Worm (Caenorhabditis elegans) whole organism, young adult: ENCODE measurements around the gene sftb-1.

ENCODE experiments used
- F37B4.10 ChIP-seq: fragments of 200-800 bp; sonication (Bioruptor generic); IDR thresholded peaks from 2 replicates; pipeline ENCODE4 v1.3.6; 2022; ENCODE audit warnings: missing genetic modification characterization, missing compliant biosample characterization
- F39B2.1 ChIP-seq: fragments of 200-800 bp; sonication (Bioruptor generic); IDR thresholded peaks from 2 replicates; pipeline ENCODE4 v1.3.6; 2022; ENCODE audit warnings: missing genetic modification reagents, missing genetic modification characterization, missing compliant biosample characterization
- K12H6.12 ChIP-seq: fragments of 200-800 bp; sonication (Bioruptor generic); optimal IDR thresholded peaks from 2 replicates; lab custom pipeline; 2018; ENCODE audit warnings: mild to moderate bottlenecking, missing genetic modification characterization, missing compliant biosample characterization
- T26A5.8 ChIP-seq: sonication (generic microtip); optimal IDR thresholded peaks from 2 replicates; lab custom pipeline; 2016; ENCODE audit warnings: missing genetic modification characterization, missing compliant biosample characterization
- Y53F4B.3 ChIP-seq: fragments of 200-800 bp; sonication (Bioruptor generic); IDR thresholded peaks from 2 replicates; pipeline ENCODE4 v1.3.6; 2022; ENCODE audit warnings: missing genetic modification reagents, missing genetic modification characterization, missing compliant biosample characterization
- Y53G8AR.9 ChIP-seq: fragments of 200-800 bp; sonication (Bioruptor generic); conservative IDR thresholded peaks from 2 replicates; pipeline ENCODE4 v1.3.6; 2022; ENCODE audit warnings: missing genetic modification reagents, missing genetic modification characterization, missing compliant biosample characterization
- Y67H2A.10 ChIP-seq: fragments of 200-800 bp; sonication (Bioruptor generic); conservative IDR thresholded peaks from 2 replicates; pipeline ENCODE4 v1.3.6; 2022; ENCODE audit warnings: missing genetic modification reagents, missing genetic modification characterization, missing compliant biosample characterization
- akir-1 ChIP-seq: fragments of 200-800 bp; sonication (Bioruptor generic); optimal IDR thresholded peaks from 2 replicates; lab custom pipeline; 2018; ENCODE audit warnings: mild to moderate bottlenecking, missing genetic modification characterization, moderate library complexity, missing compliant biosample characterization
- atf-7 ChIP-seq: sonication (generic microtip); optimal IDR thresholded peaks from 2 replicates; lab custom pipeline; 2017; ENCODE audit warnings: mild to moderate bottlenecking, missing genetic modification characterization, missing compliant biosample characterization
- attf-6 ChIP-seq: fragments of 200-800 bp; sonication (Bioruptor generic); IDR thresholded peaks from 2 replicates; pipeline ENCODE4 v1.3.6; 2022; ENCODE audit warnings: missing genetic modification reagents, missing genetic modification characterization, missing compliant biosample characterization
- ceh-79 ChIP-seq: sonication (generic microtip); optimal IDR thresholded peaks from 2 replicates; lab custom pipeline; 2017; ENCODE audit warnings: mild to moderate bottlenecking, missing genetic modification characterization, missing compliant biosample characterization
- die-1 ChIP-seq: sonication (generic microtip); optimal IDR thresholded peaks from 2 replicates; lab custom pipeline; 2016; ENCODE audit warnings: missing genotype, mild to moderate bottlenecking, missing genetic modification characterization, missing compliant biosample characterization
- dox-1 ChIP-seq: fragments of 200-800 bp; sonication (Bioruptor generic); IDR thresholded peaks from 2 replicates; pipeline ENCODE4 v1.3.6; 2022; ENCODE audit warnings: missing genetic modification reagents, missing genetic modification characterization, missing compliant biosample characterization
- dpff-1 ChIP-seq: sonication (generic microtip); optimal IDR thresholded peaks from 2 replicates; lab custom pipeline; 2017; ENCODE audit warnings: mild to moderate bottlenecking, missing genetic modification characterization, missing compliant biosample characterization
- dpl-1 ChIP-seq: fragments of 150-350 bp; optimal IDR thresholded peaks from 2 replicates; lab custom pipeline; 2014; ENCODE audit warnings: missing biosample characterization, missing genetic modification reagents, missing genetic modification characterization
- efl-1 ChIP-seq: fragments of 150-350 bp; optimal IDR thresholded peaks from 2 replicates; lab custom pipeline; 2014; ENCODE audit warnings: missing biosample characterization, missing genetic modification reagents, missing genetic modification characterization
- egl-18 ChIP-seq: fragments of 200-800 bp; sonication (Bioruptor generic); IDR thresholded peaks from 2 replicates; pipeline ENCODE4 v1.3.6; 2022; ENCODE audit warnings: missing genetic modification reagents, missing genetic modification characterization, missing compliant biosample characterization
- egrh-3 ChIP-seq: fragments of 200-800 bp; sonication (Bioruptor generic); IDR thresholded peaks from 2 replicates; pipeline ENCODE4 v1.3.6; 2022; ENCODE audit warnings: missing genetic modification reagents, missing genetic modification characterization, missing compliant biosample characterization
- hlh-12 ChIP-seq: sonication (generic microtip); optimal IDR thresholded peaks from 2 replicates; lab custom pipeline; 2016; ENCODE audit warnings: missing genetic modification characterization, missing compliant biosample characterization
- hsf-1 ChIP-seq: fragments of 200-800 bp; sonication (Bioruptor generic); IDR thresholded peaks from 2 replicates; pipeline ENCODE4 v1.3.6; 2022; ENCODE audit warnings: missing genetic modification reagents, missing genetic modification characterization, missing compliant biosample characterization
- lin-54 ChIP-seq: fragments of 200-800 bp; sonication (Bioruptor generic); optimal IDR thresholded peaks from 2 replicates; lab custom pipeline; 2018; ENCODE audit warnings: mild to moderate bottlenecking, missing genetic modification characterization, missing compliant biosample characterization
- lir-1 ChIP-seq: fragments of 200-800 bp; sonication (Bioruptor generic); conservative IDR thresholded peaks from 2 replicates; pipeline ENCODE4 v1.3.6; 2022; ENCODE audit warnings: missing genetic modification reagents, missing genetic modification characterization, missing compliant biosample characterization
- madf-10 ChIP-seq: sonication (generic microtip); optimal IDR thresholded peaks from 2 replicates; lab custom pipeline; 2016; ENCODE audit warnings: mild to moderate bottlenecking, missing genetic modification characterization, missing compliant biosample characterization
- pha-4 ChIP-seq: fragments of 150-350 bp; sonication (generic microtip); optimal IDR thresholded peaks from 2 replicates; lab custom pipeline; 2014; ENCODE audit warnings: missing biosample characterization, missing genetic modification reagents, missing genetic modification characterization
- rec-8 ChIP-seq, 2 experiments: sonication (generic microtip); optimal IDR thresholded peaks; 2 replicates each; lab custom pipeline; 2016; ENCODE audit warnings: mild to moderate bottlenecking in 2 of 2, missing genetic modification characterization in 2 of 2, missing genetic modification reagents in 2 of 2, missing genotype in 2 of 2, missing biosample characterization in 1 of 2, missing compliant biosample characterization in 1 of 2, moderate library complexity in 1 of 2
- sdz-38 ChIP-seq: sonication (generic microtip); optimal IDR thresholded peaks from 2 replicates; lab custom pipeline; 2016; ENCODE audit warnings: missing genotype, missing genetic modification characterization, missing compliant biosample characterization
- sea-2 ChIP-seq: fragments of 200-800 bp; sonication (Bioruptor generic); IDR thresholded peaks from 2 replicates; pipeline ENCODE4 v1.3.6; 2022; ENCODE audit warnings: missing genetic modification characterization, missing compliant biosample characterization
- snpc-3.4 ChIP-seq: sonication (generic microtip); optimal IDR thresholded peaks from 2 replicates; lab custom pipeline; 2017; ENCODE audit warnings: missing genetic modification characterization, mild to moderate bottlenecking, missing compliant biosample characterization, antibody characterized with exemption, moderate library complexity, missing genotype, missing genetic modification reagents
- snpc-4 ChIP-seq, 5 experiments: fragments of 150-350 bp in 1 of 5; sonication (generic microtip) in 4 of 5; optimal IDR thresholded peaks; 2 replicates each; lab custom pipeline; 2014 to 2018; ENCODE audit warnings: missing genetic modification characterization in 5 of 5, missing biosample characterization in 3 of 5, antibody characterized with exemption in 2 of 5, mild to moderate bottlenecking in 2 of 5, missing compliant biosample characterization in 2 of 5, missing genotype in 2 of 5, moderate library complexity in 2 of 5, missing genetic modification reagents in 1 of 5
- somi-1 ChIP-seq: fragments of 200-800 bp; sonication (Bioruptor generic); optimal IDR thresholded peaks from 2 replicates; lab custom pipeline; 2018; ENCODE audit warnings: mild to moderate bottlenecking, missing genetic modification characterization, missing compliant biosample characterization
- sptf-2 ChIP-seq: fragments of 200-800 bp; sonication (Bioruptor generic); optimal IDR thresholded peaks from 2 replicates; lab custom pipeline; 2018; ENCODE audit warnings: mild to moderate bottlenecking, missing genetic modification characterization, missing compliant biosample characterization
- tbx-9 ChIP-seq: sonication (generic microtip); optimal IDR thresholded peaks from 2 replicates; lab custom pipeline; 2016; ENCODE audit warnings: borderline replicate concordance, missing genetic modification characterization, inconsistent platforms, missing compliant biosample characterization
- zfh-2 ChIP-seq: fragments of 200-800 bp; sonication (Bioruptor generic); conservative IDR thresholded peaks from 2 replicates; pipeline ENCODE4 v1.3.6; 2022; ENCODE audit warnings: missing genetic modification reagents, missing genetic modification characterization, missing compliant biosample characterization
- zim-3 ChIP-seq: sonication (generic microtip); optimal IDR thresholded peaks from 2 replicates; lab custom pipeline; 2017; ENCODE audit warnings: mild to moderate bottlenecking, missing genetic modification characterization, moderate library complexity, missing compliant biosample characterization
- ztf-26 ChIP-seq: sonication (generic microtip); optimal IDR thresholded peaks from 2 replicates; lab custom pipeline; 2017; ENCODE audit warnings: missing genetic modification characterization, missing compliant biosample characterization
- ztf-3 ChIP-seq: fragments of 200-800 bp; sonication (Bioruptor generic); optimal IDR thresholded peaks from 2 replicates; lab custom pipeline; 2018; ENCODE audit warnings: mild to moderate bottlenecking, missing genetic modification characterization, missing compliant biosample characterization

sftb-1 gene

ce11 chrIII:4257896-4258295, 11.2 kb downstream of the sftb-1 start:
- no peak for TF ChIP-seq Y53G8AR.9
- no peak for TF ChIP-seq die-1 (tag; lab: Kevin White, UChicago)
- no peak for TF ChIP-seq Y53F4B.3 (GFP tag; lab: Robert Waterston, UW)
- no peak for TF ChIP-seq tbx-9 (tag; lab: Kevin White, UChicago)
- no peak for TF ChIP-seq zim-3 (tag; lab: Kevin White, UChicago)
- TF ChIP-seq sptf-2 (GFP tag; lab: Kevin White, UChicago): no peak
- TF ChIP-seq, all 124 proteins: peak for 0

DNA sequence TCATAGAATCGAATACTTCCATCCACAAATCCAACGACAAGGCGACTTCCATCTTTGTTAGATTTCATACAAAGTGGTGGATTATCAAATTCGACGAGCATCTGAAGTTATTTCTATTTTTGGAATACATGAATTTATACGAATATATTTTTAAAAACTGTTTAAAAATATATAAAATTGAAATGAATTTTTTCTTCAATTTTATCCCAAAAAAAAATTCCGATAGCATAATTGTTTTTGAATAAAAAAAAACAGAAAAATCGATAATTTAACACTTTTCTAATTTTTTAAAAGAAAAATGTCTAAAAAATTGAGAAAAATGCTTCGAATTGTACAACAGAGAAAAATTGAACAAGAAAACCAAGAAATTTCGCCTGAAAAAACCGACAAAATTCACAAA, 21.5 kb downstream of the sftb-1 start, which contains the start of gene Y44F5A.1:
Gene Y44F5A.1, minus strand, starts transcription at position 101 of the 400 bp plus-strand sequence.
- TF ChIP-seq lir-1 (GFP tag; lab: Robert Waterston, UW) (no peak), ztf-26 (no peak), snpc-4 (GFP tag; optimal IDR thresholded peaks at IDR 0.05; lab: Kevin White, UChicago) (no peak), snpc-4 (tag; optimal IDR thresholded peaks at IDR 0.05; lab: Kevin White, UChicago) (no peak), F37B4.10 (GFP tag; lab: Robert Waterston, UW) (no peak), dpl-1 (GFP tag; lab: Kevin White, UChicago) (no peak), egl-18 (GFP tag; lab: Robert Waterston, UW) (no peak), ceh-79 (no peak), ztf-3 (GFP tag; lab: Kevin White, UChicago) (no peak), lin-54 (no peak), K12H6.12 (no peak), hlh-12 (tag; lab: Kevin White, UChicago) (no peak), akir-1 (GFP tag; lab: Kevin White, UChicago) (no peak), madf-10 (no peak), die-1 (tag; lab: Kevin White, UChicago) (no peak), zfh-2 (GFP tag; lab: Robert Waterston, UW) (no peak), hsf-1 (GFP tag; lab: Robert Waterston, UW) (no peak)
- TF ChIP-seq, all 124 proteins: peak for 0

ce11 chrIII:4244285-4244684, 24.8 kb downstream of the sftb-1 start, which contains the start of gene zhit-2:
Gene zhit-2 (minus strand): TSS chrIII:4244385.
- TF ChIP-seq Y67H2A.10 (GFP tag; lab: Robert Waterston, UW) (no peak), dpl-1 (GFP tag; lab: Kevin White, UChicago) (no peak), T26A5.8 (tag; lab: Kevin White, UChicago) (no peak), rec-8 (tag; optimal IDR thresholded peaks at IDR 0.05; lab: Kevin White, UChicago) (no peak), Y53G8AR.9 (no peak), attf-6 (GFP tag; lab: Robert Waterston, UW) (no peak), die-1 (tag; lab: Kevin White, UChicago) (no peak), sea-2 (GFP tag; lab: Robert Waterston, UW) (no peak), pha-4 (tag; lab: Kevin White, UChicago) (no peak), dpff-1 (tag; lab: Kevin White, UChicago) (no peak), ztf-3 (GFP tag; lab: Kevin White, UChicago) (no peak), snpc-3.4 (tag; lab: Kevin White, UChicago) (no peak), snpc-4 (GFP tag; optimal IDR thresholded peaks at IDR 0.05; lab: Kevin White, UChicago) (no peak), snpc-4 (tag; optimal IDR thresholded peaks at IDR 0.05; lab: Kevin White, UChicago) (no peak), sdz-38 (tag; lab: Kevin White, UChicago) (no peak), efl-1 (no peak), F39B2.1 (GFP tag; lab: Robert Waterston, UW) (no peak), dox-1 (GFP tag; lab: Robert Waterston, UW) (no peak), egrh-3 (no peak), somi-1 (GFP tag; lab: Kevin White, UChicago) (no peak), atf-7 (tag; lab: Kevin White, UChicago) (no peak)
- TF ChIP-seq, all 124 proteins: peak for 0
